Worm (Caenorhabditis elegans) whole organism, L4 larva: Measurements from ENCODE around the gene fbxc-31.

Source experiments
- R02D3.7 ChIP-seq: fragments of 150-350 bp; sonication (generic microtip); optimal IDR thresholded peaks from 3 replicates; lab custom pipeline; 2014; ENCODE audit warnings: missing biosample characterization, missing genetic modification characterization
- ZK546.5 ChIP-seq, 2 experiments: sonication (generic microtip); optimal IDR thresholded peaks; 2 replicates each; lab custom pipeline; 2017; ENCODE audit warnings: missing biosample characterization in 2 of 2, missing genetic modification characterization in 2 of 2
- ama-1 ChIP-seq: fragments of 150-350 bp; optimal IDR thresholded peaks from 2 replicates; lab custom pipeline; 2014; ENCODE audit warnings: inconsistent platforms, mixed read lengths
- ceh-62 ChIP-seq: sonication (generic microtip); optimal IDR thresholded peaks from 2 replicates; lab custom pipeline; 2017; ENCODE audit warnings: missing biosample characterization, missing genetic modification characterization
- ceh-82 ChIP-seq: sonication (generic microtip); optimal IDR thresholded peaks from 2 replicates; lab custom pipeline; 2017; ENCODE audit warnings: missing biosample characterization, missing genetic modification characterization
- egl-27 ChIP-seq: sonication (generic microtip); optimal IDR thresholded peaks from 3 replicates; lab custom pipeline; 2017; ENCODE audit warnings: missing biosample characterization, missing genetic modification reagents, missing genetic modification characterization
- lin-13 ChIP-seq: fragments of 150-350 bp; optimal IDR thresholded peaks from 2 replicates; lab custom pipeline; 2014; ENCODE audit warnings: missing biosample characterization, missing genetic modification reagents, missing genetic modification characterization
- lir-3 ChIP-seq: sonication (generic microtip); optimal IDR thresholded peaks from 2 replicates; lab custom pipeline; 2016; ENCODE audit warnings: mild to moderate bottlenecking, missing genetic modification characterization, missing compliant biosample characterization
- mxl-2 ChIP-seq: fragments of 200-800 bp; sonication (Bioruptor generic); conservative IDR thresholded peaks from 2 replicates; pipeline ENCODE4 v1.3.6; 2022; ENCODE audit warnings: missing genetic modification reagents, missing genetic modification characterization, missing compliant biosample characterization
- nhr-11 ChIP-seq: fragments of 150-350 bp; optimal IDR thresholded peaks from 2 replicates; lab custom pipeline; 2014; ENCODE audit warnings: missing biosample characterization, missing genetic modification characterization
- nhr-237 ChIP-seq: sonication (generic microtip); optimal IDR thresholded peaks from 2 replicates; lab custom pipeline; 2017; ENCODE audit warnings: missing biosample characterization, missing genetic modification characterization
- nhr-41 ChIP-seq: fragments of 200-800 bp; sonication (Bioruptor generic); IDR thresholded peaks from 2 replicates; pipeline ENCODE4 v1.3.6; 2022; ENCODE audit warnings: missing genetic modification reagents, missing genetic modification characterization, missing compliant biosample characterization
- snpc-4 ChIP-seq: fragments of 150-350 bp; optimal IDR thresholded peaks from 2 replicates; lab custom pipeline; 2014; ENCODE audit warnings: missing biosample characterization, missing genetic modification characterization
- ztf-11 ChIP-seq: fragments of 150-350 bp; optimal IDR thresholded peaks from 2 replicates; lab custom pipeline; 2014; ENCODE audit warnings: missing biosample characterization, missing genetic modification characterization

ce11 chrII:948091-948490 lies 36.3 kb downstream of the fbxc-31 start, which contains the start of gene fbxc-32:
- TF ChIP-seq lin-13 (GFP tag; lab: Kevin White, UChicago) (no peak), ztf-11 (tag; lab: Kevin White, UChicago) (no peak), nhr-11 (tag; lab: Kevin White, UChicago) (no peak), lir-3 (tag; lab: Kevin White, UChicago) (no peak), R02D3.7 (tag; lab: Kevin White, UChicago) (no peak), egl-27 (tag; lab: Kevin White, UChicago) (no peak), mxl-2 (GFP tag; lab: Robert Waterston, UW) (no peak), snpc-4 (tag; lab: Kevin White, UChicago) (no peak), ama-1 (lab: Kevin White, UChicago) (no peak), ceh-82 (tag; lab: Kevin White, UChicago) (no peak), ceh-62 (tag; lab: Kevin White, UChicago) (no peak), ZK546.5 (tag; optimal IDR thresholded peaks at IDR 0.05; lab: Kevin White, UChicago) (no peak), nhr-237 (tag; lab: Kevin White, UChicago) (no peak), nhr-41 (GFP tag; lab: Robert Waterston, UW) (no peak)
